Fruit fly (Drosophila melanogaster) whole organism: Measurements from ENCODE around the gene CG16798.

Experiments used
- pan ChIP-seq: fragments of >200 bp; optimal IDR thresholded peaks from 2 replicates; lab custom pipeline; 2017
- usp ChIP-seq: fragments of >200 bp; optimal IDR thresholded peaks from 2 replicates; lab custom pipeline; 2017; ENCODE audit warnings: missing biosample characterization, missing genetic modification characterization, mixed read lengths

DNA sequence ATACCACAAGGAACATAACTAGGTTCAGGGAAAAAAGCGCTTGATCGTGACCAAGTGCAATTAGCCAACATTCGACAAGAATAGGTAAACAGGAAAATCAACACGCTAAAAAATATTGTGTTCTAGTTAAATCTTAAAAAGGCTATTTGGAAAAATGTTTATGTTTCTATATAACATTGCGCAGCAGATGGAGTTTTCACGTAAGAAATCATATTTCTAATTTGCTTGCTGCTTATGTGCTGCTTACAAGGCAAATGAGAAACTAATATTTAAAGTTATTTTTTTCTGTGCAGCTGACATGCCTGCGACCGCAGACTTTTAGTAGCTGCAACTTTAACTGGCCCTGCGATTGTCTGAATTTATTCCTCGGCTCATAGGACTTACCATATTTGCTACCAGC is 827 bp downstream of the CG16798 start:
- TF ChIP-seq usp (GFP tag; lab: Kevin White, UChicago) = no peak
- TF ChIP-seq pan (lab: Kevin White, UChicago) = no peak
